Worm (Caenorhabditis elegans): ENCODE results near the gene T02H6.1.

T02H6.1 gene

DNA sequence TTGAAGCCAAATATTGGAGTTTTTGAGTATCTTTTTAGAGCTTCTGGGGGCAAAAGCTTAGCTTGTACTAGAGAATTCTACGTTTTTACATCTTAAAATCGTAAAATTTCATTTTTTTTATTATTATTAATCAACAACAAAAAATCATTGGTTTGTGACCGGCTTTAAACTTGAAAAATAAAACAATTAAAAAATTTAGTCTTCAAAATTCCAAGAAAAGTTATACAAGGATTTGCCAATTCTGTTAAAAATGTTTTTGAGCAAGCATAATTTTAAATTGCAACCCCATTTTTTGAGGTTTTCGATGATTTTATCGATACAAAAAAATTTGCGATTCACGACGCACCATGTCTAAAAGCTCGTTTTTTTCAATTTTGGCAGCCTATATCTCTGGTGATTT is 48.0 kb downstream of the T02H6.1 start:
- TF ChIP-seq sea-2 (GFP tag; IDR thresholded peaks at IDR 0.05) (no peak), F49E8.2 (tag; optimal IDR thresholded peaks at IDR 0.05; ENCODE audit: insufficient read depth) (no peak), repo-1 (tag; optimal IDR thresholded peaks at IDR 0.05) (no peak), F23B12.7 (tag; optimal IDR thresholded peaks at IDR 0.05; ENCODE audit: insufficient read depth) (no peak), nhr-179 (tag; optimal IDR thresholded peaks at IDR 0.05) (no peak), C17E4.6 (GFP tag; IDR thresholded peaks at IDR 0.05) (no peak), snpc-1.1 (tag; optimal IDR thresholded peaks at IDR 0.05; ENCODE audit: insufficient read depth) (no peak), madf-6 (GFP tag; IDR thresholded peaks at IDR 0.05) (no peak), hsf-1 (GFP tag; IDR thresholded peaks at IDR 0.05) (no peak), egrh-3 (GFP tag; IDR thresholded peaks at IDR 0.05) (no peak), die-1 (tag; optimal IDR thresholded peaks at IDR 0.05) (no peak), T26A5.8 (tag; optimal IDR thresholded peaks at IDR 0.05) (no peak)

DNA sequence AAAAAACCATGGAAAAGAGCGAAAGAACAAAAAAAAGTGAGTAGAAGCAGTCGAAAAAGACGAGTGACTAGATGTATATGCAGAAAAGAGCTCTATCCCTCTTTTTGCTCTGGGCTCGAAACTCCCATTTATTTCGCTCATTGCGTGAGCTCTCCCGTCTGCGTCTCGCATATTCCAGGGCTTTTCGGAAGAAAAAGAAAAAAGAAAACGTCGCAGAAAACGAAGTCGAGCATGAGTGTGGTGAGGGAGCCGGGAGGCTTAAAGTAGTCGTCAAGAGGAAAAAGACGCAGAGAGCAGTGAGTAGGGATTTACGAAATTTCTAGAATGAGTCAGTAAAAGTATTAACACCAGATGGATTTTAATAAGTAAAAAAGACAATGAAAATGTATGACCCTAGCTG is 50.6 kb downstream of the T02H6.1 start:
- TF ChIP-seq cebp-2 (GFP tag; IDR thresholded peaks at IDR 0.05), result no peak
- TF ChIP-seq hmg-1.2 (GFP tag; IDR thresholded peaks at IDR 0.05), result peak; percentile 26; the same call in 1 of the 2 replicates
- TF ChIP-seq lin-26 (GFP tag; IDR thresholded peaks at IDR 0.05), result no peak
- no peak for TF ChIP-seq fkh-3 (tag; optimal IDR thresholded peaks at IDR 0.05)
- TF ChIP-seq lsy-27 (tag; optimal IDR thresholded peaks at IDR 0.05; ENCODE audit: borderline replicate concordance, insufficient read depth), result no peak
- no peak for TF ChIP-seq nhr-90 (tag; optimal IDR thresholded peaks at IDR 0.05)
- TF ChIP-seq Y95B8A.8 (GFP tag; IDR thresholded peaks at IDR 0.05), result no peak
- TF ChIP-seq efl-1 (GFP tag; optimal IDR thresholded peaks at IDR 0.05), result no peak
- peak; percentile 19 for TF ChIP-seq K12H6.12 (tag; optimal IDR thresholded peaks at IDR 0.05)
- TF ChIP-seq zfh-2 (GFP tag; conservative IDR thresholded peaks at IDR 0.05), result peak; percentile 51; the same call in 1 of the 2 replicates
- TF ChIP-seq lin-35 (GFP tag; optimal IDR thresholded peaks at IDR 0.05), result no peak
- TF ChIP-seq mxl-1 (tag; optimal IDR thresholded peaks at IDR 0.05), result no peak
- no peak for TF ChIP-seq T26A5.8 (tag; optimal IDR thresholded peaks at IDR 0.05)
- TF ChIP-seq mel-28 (tag; optimal IDR thresholded peaks at IDR 0.05; ENCODE audit: borderline replicate concordance), result no peak

DNA sequence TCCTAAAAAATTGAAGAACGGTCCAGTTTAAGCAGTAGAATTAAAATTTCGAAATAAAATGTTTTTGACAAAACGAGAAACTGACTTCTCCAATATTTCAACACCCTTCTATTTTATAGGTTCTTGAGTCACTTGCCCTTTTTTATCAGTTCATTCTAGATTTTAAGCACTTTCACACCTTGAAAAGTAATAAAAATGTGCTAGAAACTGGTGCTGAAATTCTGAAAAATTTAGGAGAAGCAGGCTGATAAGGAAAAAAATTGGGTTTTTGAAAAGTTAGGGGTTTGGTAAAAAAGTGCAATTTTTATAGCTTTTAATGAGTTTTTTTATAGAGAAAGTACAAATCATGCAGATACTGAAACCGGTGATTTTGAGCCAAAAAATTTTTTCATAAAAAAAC is 51.1 kb downstream of the T02H6.1 start:
- TF ChIP-seq athp-1 (tag; optimal IDR thresholded peaks at IDR 0.05) (no peak), efl-1 (GFP tag; optimal IDR thresholded peaks at IDR 0.05) (no peak), nhr-80 (tag; optimal IDR thresholded peaks at IDR 0.05) (peak; percentile 10), mel-28 (tag; optimal IDR thresholded peaks at IDR 0.05; ENCODE audit: borderline replicate concordance) (no peak), lin-26 (GFP tag; IDR thresholded peaks at IDR 0.05) (no peak), lsy-27 (tag; optimal IDR thresholded peaks at IDR 0.05; ENCODE audit: borderline replicate concordance, insufficient read depth) (no peak), D2030.7 (GFP tag; IDR thresholded peaks at IDR 0.05) (no peak), cebp-1 (GFP tag; IDR thresholded peaks at IDR 0.05) (no peak), cebp-1 (tag; optimal IDR thresholded peaks at IDR 0.05) (peak; percentile 30), hsf-1 (GFP tag; IDR thresholded peaks at IDR 0.05) (no peak)

DNA sequence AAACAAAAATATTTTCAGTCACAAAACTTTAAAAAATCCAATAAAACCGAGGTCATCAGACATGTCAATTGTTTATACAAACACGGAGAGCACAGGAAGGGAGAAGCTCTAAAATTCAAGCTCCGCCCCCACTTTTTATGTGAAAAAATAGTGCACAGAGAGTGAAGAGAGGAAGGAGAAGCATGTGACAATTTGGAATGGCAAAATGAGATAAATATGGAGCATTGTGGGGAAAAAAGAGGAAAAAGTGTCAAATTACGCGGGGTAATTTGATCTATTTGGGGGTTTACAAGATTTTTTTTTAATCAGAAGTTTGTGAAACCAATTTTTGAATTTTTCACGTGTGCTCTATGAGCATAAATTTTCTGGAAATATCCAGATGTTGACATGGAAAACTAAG is 53.8 kb downstream of the T02H6.1 start:
- TF ChIP-seq ceh-100 (GFP tag; IDR thresholded peaks at IDR 0.05) (no peak), K12H6.12 (tag; optimal IDR thresholded peaks at IDR 0.05) (no peak), ama-1 (optimal IDR thresholded peaks at IDR 0.05) (no peak), ama-1 (GFP tag; optimal IDR thresholded peaks at IDR 0.05) (no peak), Y79H2A.3 (GFP tag; conservative IDR thresholded peaks at IDR 0.05) (no peak), ceh-79 (tag; optimal IDR thresholded peaks at IDR 0.05) (no peak), lir-1 (GFP tag; conservative IDR thresholded peaks at IDR 0.05) (no peak), gei-17 (GFP tag; optimal IDR thresholded peaks at IDR 0.05) (no peak)
